Worm (Caenorhabditis elegans) whole organism, L1 larva: Measurements from ENCODE around the gene unc-24.

Source experiments
- Y116A8C.19 ChIP-seq: sonication (generic microtip); optimal IDR thresholded peaks from 2 replicates; lab custom pipeline; 2016; ENCODE audit warnings: missing compliant biosample characterization, missing genetic modification characterization, borderline replicate concordance
- ama-1 ChIP-seq: fragments of 150-350 bp; optimal IDR thresholded peaks from 2 replicates; lab custom pipeline; 2014
- dpl-1 ChIP-seq, 3 experiments: fragments of 150-350 bp in 2 of 3; sonication (generic microtip) in 1 of 3; optimal IDR thresholded peaks; 2 replicates each; lab custom pipeline; 2014 to 2017; ENCODE audit warnings: missing biosample characterization in 3 of 3, missing genetic modification characterization in 3 of 3, missing genetic modification reagents in 3 of 3
- elt-3 ChIP-seq, 6 experiments: fragments of 150-350 bp in 1 of 6; sonication (generic microtip); optimal IDR thresholded peaks; 2 replicates each; lab custom pipeline; 2017 to 2018; ENCODE audit warnings: missing biosample characterization in 6 of 6, missing genetic modification characterization in 6 of 6, inconsistent platforms in 1 of 6
- isw-1 ChIP-seq: fragments of 200-800 bp; sonication (Bioruptor generic); IDR thresholded peaks from 2 replicates; pipeline ENCODE4 v1.3.6; 2022; ENCODE audit warnings: missing genetic modification characterization, missing compliant biosample characterization
- lin-15B ChIP-seq: fragments of 150-350 bp; sonication (generic microtip); optimal IDR thresholded peaks from 3 replicates; lab custom pipeline; 2014; ENCODE audit warnings: missing biosample characterization, missing genetic modification characterization
- lsy-2 ChIP-seq, 2 experiments: fragments of 150-350 bp; optimal IDR thresholded peaks; 2 replicates each; lab custom pipeline; 2014; ENCODE audit warnings: missing biosample characterization in 2 of 2, missing genetic modification characterization in 2 of 2
- mdl-1 ChIP-seq, 2 experiments: fragments of 150-350 bp; optimal IDR thresholded peaks; 2 replicates each; lab custom pipeline; 2014 to 2017; ENCODE audit warnings: missing biosample characterization in 2 of 2, missing genetic modification characterization in 2 of 2, inconsistent platforms in 1 of 2
- mef-2 ChIP-seq: fragments of 150-350 bp; optimal IDR thresholded peaks from 2 replicates; lab custom pipeline; 2014; ENCODE audit warnings: missing biosample characterization, missing genetic modification characterization
- nhr-237 ChIP-seq: fragments of 150-350 bp; optimal IDR thresholded peaks from 2 replicates; lab custom pipeline; 2014; ENCODE audit warnings: missing biosample characterization, missing genetic modification characterization
- rnt-1 ChIP-seq: sonication (generic microtip); optimal IDR thresholded peaks from 2 replicates; lab custom pipeline; 2016; ENCODE audit warnings: mild to moderate bottlenecking, missing genetic modification characterization, moderate library complexity, missing compliant biosample characterization
- tlp-1 ChIP-seq: fragments of 150-350 bp; optimal IDR thresholded peaks from 2 replicates; lab custom pipeline; 2014; ENCODE audit warnings: missing biosample characterization, missing genetic modification characterization
- zag-1 ChIP-seq: fragments of 150-350 bp; optimal IDR thresholded peaks from 2 replicates; lab custom pipeline; 2014; ENCODE audit warnings: missing biosample characterization, missing genetic modification characterization

DNA sequence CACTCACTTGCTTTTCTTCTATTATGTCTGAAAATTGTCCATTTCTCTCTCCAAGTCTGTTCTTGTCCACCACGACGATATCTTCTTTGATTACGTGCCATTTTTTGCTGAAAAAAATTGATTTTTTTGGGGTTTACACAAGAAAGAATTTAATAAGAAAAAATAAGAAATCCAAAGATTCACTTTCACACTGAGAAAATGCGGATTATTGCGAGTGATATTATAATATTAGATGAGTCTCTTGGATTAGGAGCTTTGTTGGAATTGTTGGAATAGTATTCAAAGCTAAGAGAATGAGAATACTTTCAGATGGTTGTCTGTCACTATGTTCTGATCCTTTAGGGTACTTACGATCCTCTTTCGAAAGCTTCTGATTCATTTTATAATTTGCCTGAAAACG lies 40.8 kb upstream of the unc-24 start, which contains the start of gene F20D12.7:
- TF ChIP-seq mdl-1 (tag; optimal IDR thresholded peaks at IDR 0.05; lab: Kevin White, UChicago) (no peak), zag-1 (no peak), lsy-2 (tag; optimal IDR thresholded peaks at IDR 0.05; lab: Kevin White, UChicago) (no peak), tlp-1 (tag; lab: Kevin White, UChicago) (no peak), dpl-1 (GFP tag; optimal IDR thresholded peaks at IDR 0.05; lab: Kevin White, UChicago) (no peak), nhr-237 (tag; lab: Kevin White, UChicago) (no peak), ama-1 (lab: Kevin White, UChicago) (no peak), Y116A8C.19 (no peak), isw-1 (GFP tag; lab: Robert Waterston, UW) (no peak), lin-15B (tag; lab: Kevin White, UChicago) (no peak), rnt-1 (tag; lab: Kevin White, UChicago) (no peak), elt-3 (tag; optimal IDR thresholded peaks at IDR 0.05; lab: Kevin White, UChicago) (no peak), mef-2 (tag; lab: Kevin White, UChicago) (no peak)
